Fruit fly (Drosophila melanogaster) whole organism, adult: ENCODE measurements around the gene Mps1.

ENCODE experiments used
- CG12768 ChIP-seq: fragments of 200-800 bp; sonication (Bioruptor generic); optimal IDR thresholded peaks from 2 replicates; lab custom pipeline; 2017; ENCODE audit warnings: missing biosample characterization, missing genetic modification characterization, mild to moderate bottlenecking, moderate library complexity, missing genetic modification reagents
- pad ChIP-seq: fragments of 200-800 bp; sonication (Bioruptor generic); optimal IDR thresholded peaks from 3 replicates; lab custom pipeline; 2017; ENCODE audit warnings: missing biosample characterization, missing genetic modification characterization, mild to moderate bottlenecking, moderate library complexity, missing genetic modification reagents
- tj ChIP-seq: fragments of 200-800 bp; sonication (Bioruptor generic); optimal IDR thresholded peaks from 3 replicates; lab custom pipeline; 2017; ENCODE audit warnings: missing biosample characterization, mild to moderate bottlenecking, missing genetic modification characterization, moderate library complexity

dm6 chr3R:17680268-17680638, 9.2 kb downstream of the Mps1 start:
- TF ChIP-seq pad (GFP tag; lab: Kevin White, UChicago), result no peak
- no peak for TF ChIP-seq tj (GFP tag; lab: Kevin White, UChicago)
- TF ChIP-seq CG12768 (GFP tag; lab: Kevin White, UChicago), result no peak
